Fruit fly (Drosophila melanogaster) whole organism, wandering third instar larva: ENCODE data around the gene ArgRS.

ENCODE experiments used
- Hr78 ChIP-seq: fragments of >200 bp; optimal IDR thresholded peaks from 2 replicates; lab custom pipeline; 2017; ENCODE audit warnings: missing biosample characterization, missing genetic modification characterization
- Myc ChIP-seq: fragments of >200 bp; optimal IDR thresholded peaks from 2 replicates; lab custom pipeline; 2017
- OdsH ChIP-seq: fragments of 200-800 bp; sonication (Bioruptor generic); optimal IDR thresholded peaks from 2 replicates; lab custom pipeline; 2016; ENCODE audit warnings: missing biosample characterization, mild to moderate bottlenecking, missing genetic modification characterization
- dsf ChIP-seq: sonication (Bioruptor generic); optimal IDR thresholded peaks from 2 replicates; lab custom pipeline; 2016; ENCODE audit warnings: missing biosample characterization, missing genetic modification characterization, borderline replicate concordance
- lola ChIP-seq: fragments of >200 bp; optimal IDR thresholded peaks from 2 replicates; lab custom pipeline; 2017; ENCODE audit warnings: missing biosample characterization, missing genetic modification characterization
- psq ChIP-seq: fragments of 200-800 bp; sonication (Bioruptor generic); optimal IDR thresholded peaks from 3 replicates; lab custom pipeline; 2017; ENCODE audit warnings: missing biosample characterization, mild to moderate bottlenecking, missing genetic modification characterization, moderate library complexity
- usp ChIP-seq: fragments of >200 bp; optimal IDR thresholded peaks from 2 replicates; lab custom pipeline; 2017; ENCODE audit warnings: missing biosample characterization, missing genetic modification characterization
- woc ChIP-seq: sonication (Bioruptor generic); optimal IDR thresholded peaks from 2 replicates; lab custom pipeline; 2016; ENCODE audit warnings: missing biosample characterization, mild to moderate bottlenecking, missing genetic modification characterization

dm6 chrX:15852815-15853542 lies 9.0 kb upstream of the ArgRS start, which contains the start of the genes UBL3 and CG15914:
- TF ChIP-seq woc (GFP tag; lab: Kevin White, UChicago) (peak; percentile 18), Myc (lab: Kevin White, UChicago) (no peak), usp (GFP tag; lab: Kevin White, UChicago) (no peak), dsf (no peak), OdsH (GFP tag; lab: Kevin White, UChicago) (peak; percentile 18), Hr78 (no peak), psq (GFP tag; lab: Kevin White, UChicago) (no peak), lola (GFP tag; lab: Kevin White, UChicago) (no peak)
